Fruit fly (Drosophila melanogaster): ENCODE measurements around the gene gdl-ORF39.

dm6 chr3L:15519920-15520319, 10.7 kb downstream of the gdl-ORF39 start:
- TF ChIP-seq org-1 (GFP tag; optimal IDR thresholded peaks at IDR 0.05) (no peak), CG6272 (GFP tag; IDR thresholded peaks at IDR 0.05) (no peak), CG2199 (GFP tag; IDR thresholded peaks at IDR 0.05) (no peak), fd64A (GFP tag; optimal IDR thresholded peaks at IDR 0.05) (no peak), Oli (tag; optimal IDR thresholded peaks at IDR 0.05) (no peak), Max (GFP tag; optimal IDR thresholded peaks at IDR 0.05) (no peak), CG17829 (tag; optimal IDR thresholded peaks at IDR 0.05) (no peak), Sin3A (optimal IDR thresholded peaks at IDR 0.05) (no peak), Dfd (GFP tag; optimal IDR thresholded peaks at IDR 0.05) (no peak), CG1602 (GFP tag; optimal IDR thresholded peaks at IDR 0.05) (no peak), CG4854 (GFP tag; optimal IDR thresholded peaks at IDR 0.05) (no peak), salm (tag; optimal IDR thresholded peaks at IDR 0.05) (no peak), Dip2 (GFP tag; IDR thresholded peaks at IDR 0.05) (no peak), wek (GFP tag; optimal IDR thresholded peaks at IDR 0.05) (no peak)

Data from whole organism, embryonic.